Fruit fly (Drosophila melanogaster) whole organism, embryonic: Measurements from ENCODE around the gene CG13928.

ENCODE experiments used
- B-H1 ChIP-seq: fragments of 200-800 bp; sonication (Bioruptor generic); IDR thresholded peaks from 3 replicates; pipeline ENCODE4 v1.3.6; 2022; ENCODE audit warnings: missing biosample characterization, missing genetic modification characterization
- Bdp1 ChIP-seq: fragments of 200-800 bp; sonication (Bioruptor generic); optimal IDR thresholded peaks from 3 replicates; lab custom pipeline; 2016; ENCODE audit warnings: missing biosample characterization, missing genetic modification characterization
- CG10147 ChIP-seq: fragments of 200-800 bp; sonication (Bioruptor generic); optimal IDR thresholded peaks from 2 replicates; lab custom pipeline; 2019; ENCODE audit warnings: missing biosample characterization, mild to moderate bottlenecking, missing genetic modification characterization, moderate library complexity
- CG10209 ChIP-seq: fragments of 200-800 bp; sonication (Bioruptor generic); optimal IDR thresholded peaks from 3 replicates; lab custom pipeline; 2017; ENCODE audit warnings: missing biosample characterization, mild to moderate bottlenecking, missing genetic modification characterization, missing genetic modification reagents
- CG12104 ChIP-seq: fragments of 200-800 bp; sonication (Bioruptor generic); optimal IDR thresholded peaks from 3 replicates; lab custom pipeline; 2016; ENCODE audit warnings: missing biosample characterization, missing genetic modification characterization
- CG12391 ChIP-seq: fragments of 200-800 bp; sonication (Bioruptor generic); optimal IDR thresholded peaks from 3 replicates; lab custom pipeline; 2018; ENCODE audit warnings: missing biosample characterization, mild to moderate bottlenecking, missing genetic modification characterization, moderate library complexity
- CG13424 ChIP-seq: fragments of 200-800 bp; sonication (Bioruptor generic); optimal IDR thresholded peaks from 2 replicates; lab custom pipeline; 2019; ENCODE audit warnings: missing biosample characterization, mild to moderate bottlenecking, missing genetic modification characterization, moderate library complexity
- CG15514 ChIP-seq: fragments of 200-800 bp; sonication (Bioruptor generic); optimal IDR thresholded peaks from 3 replicates; lab custom pipeline; 2017; ENCODE audit warnings: missing biosample characterization, missing genetic modification characterization, mild to moderate bottlenecking, moderate library complexity, missing genetic modification reagents
- CG1603 ChIP-seq: fragments of 200-800 bp; sonication (Bioruptor generic); optimal IDR thresholded peaks from 2 replicates; lab custom pipeline; 2019; ENCODE audit warnings: missing biosample characterization, mild to moderate bottlenecking, missing genetic modification characterization, moderate library complexity
- CG17359 ChIP-seq: fragments of 200-800 bp; sonication (Bioruptor generic); optimal IDR thresholded peaks from 3 replicates; lab custom pipeline; 2018; ENCODE audit warnings: missing biosample characterization, mild to moderate bottlenecking, missing genetic modification characterization, moderate library complexity
- CG18764 ChIP-seq: fragments of 200-800 bp; sonication (Bioruptor generic); optimal IDR thresholded peaks from 3 replicates; lab custom pipeline; 2016; ENCODE audit warnings: missing biosample characterization, missing genetic modification characterization
- CG6791 ChIP-seq: fragments of 200-800 bp; sonication (Bioruptor generic); IDR thresholded peaks from 3 replicates; pipeline ENCODE4 v1.3.6; 2022; ENCODE audit warnings: missing biosample characterization, missing genetic modification characterization; ENCODE audit not compliant: partially characterized antibody
- CG7839 ChIP-seq: fragments of 200-800 bp; sonication (Bioruptor generic); optimal IDR thresholded peaks from 3 replicates; lab custom pipeline; 2018; ENCODE audit warnings: missing biosample characterization, mild to moderate bottlenecking, missing genetic modification characterization, moderate library complexity
- CG7987 ChIP-seq: fragments of 200-800 bp; sonication (Bioruptor generic); optimal IDR thresholded peaks from 2 replicates; lab custom pipeline; 2018; ENCODE audit warnings: missing biosample characterization, mild to moderate bottlenecking, missing genetic modification characterization, moderate library complexity
- CG8290 ChIP-seq, 3 experiments: fragments of 200-800 bp; sonication (Bioruptor generic); optimal IDR thresholded peaks; 2 replicates each; lab custom pipeline; 2016 to 2019; ENCODE audit warnings: missing biosample characterization in 3 of 3, missing genetic modification characterization in 3 of 3, mild to moderate bottlenecking in 2 of 3, moderate library complexity in 1 of 3
- CG9215 ChIP-seq: fragments of 200-800 bp; sonication (Bioruptor generic); IDR thresholded peaks from 2 replicates; pipeline ENCODE4 v1.3.6; 2022; ENCODE audit warnings: missing biosample characterization, missing genetic modification characterization
- CG9797 ChIP-seq: fragments of 200-800 bp; sonication (Bioruptor generic); optimal IDR thresholded peaks from 3 replicates; lab custom pipeline; 2018; ENCODE audit warnings: missing biosample characterization, mild to moderate bottlenecking, missing genetic modification characterization
- Chrac-16 ChIP-seq: fragments of 200-800 bp; sonication (Bioruptor generic); optimal IDR thresholded peaks from 3 replicates; lab custom pipeline; 2016; ENCODE audit warnings: missing biosample characterization, missing genetic modification characterization
- Dip3 ChIP-seq: fragments of 200-800 bp; sonication (Bioruptor generic); optimal IDR thresholded peaks from 3 replicates; lab custom pipeline; 2016; ENCODE audit warnings: missing biosample characterization, missing genetic modification characterization
- Doc3 ChIP-seq: fragments of 200-800 bp; sonication (Bioruptor generic); IDR thresholded peaks from 3 replicates; pipeline ENCODE4 v1.3.6; 2022; ENCODE audit warnings: missing biosample characterization, missing genetic modification characterization; ENCODE audit not compliant: partially characterized antibody
- Dp ChIP-seq: fragments of 200-800 bp; sonication (Bioruptor generic); optimal IDR thresholded peaks from 2 replicates; lab custom pipeline; 2018; ENCODE audit warnings: missing biosample characterization, mild to moderate bottlenecking, missing genetic modification characterization, moderate library complexity
- E2f2 ChIP-seq: fragments of 200-800 bp; sonication (Bioruptor generic); IDR thresholded peaks from 2 replicates; pipeline ENCODE4 v1.3.6; 2022; ENCODE audit warnings: missing biosample characterization, missing genetic modification characterization
- Eip74EF ChIP-seq, 2 experiments: fragments of 200-800 bp in 1 of 2; fragments of >200 bp in 1 of 2; sonication (Bioruptor generic) in 1 of 2; optimal IDR thresholded peaks; 2 replicates each; lab custom pipeline; 2017 to 2019; ENCODE audit warnings: missing biosample characterization in 2 of 2, missing genetic modification characterization in 2 of 2, mild to moderate bottlenecking in 1 of 2, moderate library complexity in 1 of 2
- Hmr ChIP-seq: fragments of 200-800 bp; sonication (Bioruptor generic); optimal IDR thresholded peaks from 3 replicates; lab custom pipeline; 2017; ENCODE audit warnings: mild to moderate bottlenecking, missing biosample characterization, missing genetic modification reagents, missing genetic modification characterization
- Hr51 ChIP-seq, 2 experiments: fragments of 200-800 bp; sonication (Bioruptor generic); optimal IDR thresholded peaks; 2 replicates in 1 of 2; 3 replicates in 1 of 2; lab custom pipeline; 2016 to 2018; ENCODE audit warnings: missing biosample characterization in 2 of 2, missing genetic modification characterization in 2 of 2, mild to moderate bottlenecking in 1 of 2, moderate library complexity in 1 of 2
- Max ChIP-seq: fragments of 200-800 bp; sonication (Bioruptor generic); optimal IDR thresholded peaks from 2 replicates; lab custom pipeline; 2016; ENCODE audit warnings: missing biosample characterization, mild to moderate bottlenecking, missing genetic modification characterization
- Med ChIP-seq: fragments of 200-800 bp; sonication (Bioruptor generic); peaks from one replicate; lab custom pipeline; 2016; ENCODE audit warnings: missing biosample characterization, missing genetic modification characterization, mild to moderate bottlenecking, inconsistent platforms, moderate library complexity
- NC2β ChIP-seq: fragments of 200-800 bp; sonication (Bioruptor generic); optimal IDR thresholded peaks from 2 replicates; lab custom pipeline; 2016; ENCODE audit warnings: missing biosample characterization, missing genetic modification characterization
- Neu2 ChIP-seq: fragments of 200-800 bp; sonication (Bioruptor generic); optimal IDR thresholded peaks from 3 replicates; lab custom pipeline; 2016; ENCODE audit warnings: missing biosample characterization, missing genetic modification characterization, borderline replicate concordance
- Optix ChIP-seq: fragments of 200-800 bp; sonication (Bioruptor generic); IDR thresholded peaks from 3 replicates; pipeline ENCODE4 v1.3.6; 2022; ENCODE audit warnings: missing biosample characterization, missing genetic modification characterization
- Tbp ChIP-seq: fragments of >200 bp; optimal IDR thresholded peaks from 2 replicates; lab custom pipeline; 2018; ENCODE audit warnings: missing biosample characterization, missing genetic modification characterization
- bab2 ChIP-seq: fragments of 200-800 bp; sonication (Bioruptor generic); optimal IDR thresholded peaks from 2 replicates; lab custom pipeline; 2016; ENCODE audit warnings: missing biosample characterization, missing genetic modification characterization
- bbx ChIP-seq: fragments of 200-800 bp; sonication (Bioruptor generic); IDR thresholded peaks from 2 replicates; pipeline ENCODE4 v1.3.6; 2022; ENCODE audit warnings: missing biosample characterization, missing genetic modification characterization; ENCODE audit not compliant: partially characterized antibody
- bowl ChIP-seq: fragments of 200-800 bp; sonication (Bioruptor generic); IDR thresholded peaks from 2 replicates; pipeline ENCODE4 v1.3.6; 2022; ENCODE audit warnings: missing biosample characterization, missing genetic modification characterization
- fd102C ChIP-seq: fragments of 200-800 bp; sonication (Bioruptor generic); optimal IDR thresholded peaks from 2 replicates; lab custom pipeline; 2018; ENCODE audit warnings: missing biosample characterization, mild to moderate bottlenecking, missing genetic modification characterization, moderate library complexity
- ham ChIP-seq: fragments of 200-800 bp; sonication (Bioruptor generic); IDR thresholded peaks from 2 replicates; pipeline ENCODE4 v1.3.6; 2022; ENCODE audit warnings: missing biosample characterization, missing genetic modification characterization
- inv ChIP-seq: fragments of 200-800 bp; sonication (Bioruptor generic); IDR thresholded peaks from 2 replicates; pipeline ENCODE4 v1.3.6; 2022; ENCODE audit warnings: missing biosample characterization, missing genetic modification characterization; ENCODE audit not compliant: partially characterized antibody
- kah ChIP-seq: fragments of 200-800 bp; sonication (Bioruptor generic); optimal IDR thresholded peaks from 2 replicates; lab custom pipeline; 2018; ENCODE audit warnings: missing biosample characterization, mild to moderate bottlenecking, missing genetic modification characterization
- prd ChIP-seq, 3 experiments: fragments of >200 bp in 2 of 3; fragments of 200-800 bp in 1 of 3; sonication (Bioruptor generic) in 1 of 3; optimal IDR thresholded peaks in 2 of 3; IDR thresholded peaks in 1 of 3; 2 replicates in 2 of 3; 3 replicates in 1 of 3; pipeline versions ENCODE4 v1.3.6 to Lab custom; 2017 to 2022; ENCODE audit warnings: missing biosample characterization in 1 of 3, missing genetic modification characterization in 1 of 3
- psq ChIP-seq: fragments of 200-800 bp; sonication (Bioruptor generic); optimal IDR thresholded peaks from 2 replicates; lab custom pipeline; 2017; ENCODE audit warnings: missing biosample characterization, missing genetic modification characterization
- seq ChIP-seq: fragments of 200-800 bp; sonication (Bioruptor generic); IDR thresholded peaks from 2 replicates; pipeline ENCODE4 v1.3.6; 2022; ENCODE audit warnings: missing biosample characterization, missing genetic modification characterization
- slou ChIP-seq: fragments of 200-800 bp; sonication (Bioruptor generic); optimal IDR thresholded peaks from 3 replicates; lab custom pipeline; 2016; ENCODE audit warnings: missing biosample characterization, missing genetic modification characterization
- slp2 ChIP-seq: fragments of 200-800 bp; sonication (Bioruptor generic); optimal IDR thresholded peaks from 2 replicates; lab custom pipeline; 2016; ENCODE audit warnings: missing biosample characterization, missing genetic modification characterization
- sob ChIP-seq: fragments of 200-800 bp; sonication (Bioruptor generic); IDR thresholded peaks from 2 replicates; pipeline ENCODE4 v1.3.6; 2022; ENCODE audit warnings: missing biosample characterization, missing genetic modification characterization
- sr ChIP-seq: fragments of 200-800 bp; sonication (Bioruptor generic); IDR thresholded peaks from 3 replicates; pipeline ENCODE4 v1.3.6; 2022; ENCODE audit warnings: missing biosample characterization, missing genetic modification characterization
- tx ChIP-seq: fragments of 200-800 bp; sonication (Bioruptor generic); optimal IDR thresholded peaks from 2 replicates; lab custom pipeline; 2016; ENCODE audit warnings: missing biosample characterization, missing genetic modification characterization
- unpg ChIP-seq: fragments of 200-800 bp; sonication (Bioruptor generic); optimal IDR thresholded peaks from 3 replicates; lab custom pipeline; 2018; ENCODE audit warnings: missing biosample characterization, mild to moderate bottlenecking, missing genetic modification characterization, moderate library complexity
- wor ChIP-seq: fragments of 200-800 bp; sonication (Bioruptor generic); IDR thresholded peaks from 2 replicates; pipeline ENCODE4 v1.3.6; 2022; ENCODE audit warnings: missing biosample characterization, missing genetic modification characterization
- zf30C ChIP-seq: fragments of 200-800 bp; sonication (Bioruptor generic); optimal IDR thresholded peaks from 3 replicates; lab custom pipeline; 2018; ENCODE audit warnings: missing biosample characterization, mild to moderate bottlenecking, missing genetic modification characterization

Gene CG13928

DNA sequence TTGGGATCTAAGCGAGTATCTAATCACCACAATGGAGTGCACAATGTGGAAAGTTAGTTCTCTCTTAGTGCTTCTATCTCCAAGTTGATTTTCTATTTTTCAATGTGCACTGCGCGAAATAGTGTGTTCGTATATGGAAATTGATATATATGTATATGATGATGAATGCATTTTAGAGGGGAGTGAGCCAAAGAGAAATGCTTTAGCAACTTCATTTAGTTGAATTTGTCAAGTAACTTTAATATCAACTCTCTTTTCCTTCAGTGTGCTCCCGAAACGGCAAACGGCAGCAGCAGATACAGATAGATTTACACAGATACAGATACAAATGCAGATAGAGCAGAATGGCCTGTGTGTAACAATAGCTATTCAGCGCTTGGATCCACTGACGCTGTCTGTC is 44.2 kb downstream of the CG13928 start (continued):
- TF ChIP-seq wor (GFP tag; lab: Robert Waterston, UW): no peak; the same call in 1 of the 2 replicates
- TF ChIP-seq E2f2 (GFP tag; lab: Robert Waterston, UW): no peak
- TF ChIP-seq Chrac-16 (GFP tag; lab: Kevin White, UChicago): peak; percentile 71
- peak; percentile 27 for TF ChIP-seq CG17359 (tag; lab: Kevin White, UChicago)
- peak; percentile 69 for TF ChIP-seq bab2
- no peak for TF ChIP-seq CG8290 (GFP tag; optimal IDR thresholded peaks at IDR 0.05; lab: Kevin White, UChicago)
- peak in 1 of 2 experiments; percentile 75 for TF ChIP-seq CG8290 (tag; optimal IDR thresholded peaks at IDR 0.05; lab: Kevin White, UChicago)
- TF ChIP-seq CG18764 (GFP tag; lab: Kevin White, UChicago): no peak
- no peak for TF ChIP-seq ham (GFP tag; lab: Robert Waterston, UW)
- peak; percentile 61 for TF ChIP-seq slp2
- TF ChIP-seq CG12104 (GFP tag; lab: Kevin White, UChicago): no peak
- peak; percentile 41 for TF ChIP-seq tx (GFP tag; lab: Kevin White, UChicago)
- TF ChIP-seq CG12391: peak; percentile 78
- peak; percentile 22; the same call in 1 of the 2 replicates for TF ChIP-seq seq (GFP tag; lab: Robert Waterston, UW)
- TF ChIP-seq Dip3: peak; percentile 25
- TF ChIP-seq prd (optimal IDR thresholded peaks at IDR 0.05; lab: Kevin White, UChicago): no peak
- TF ChIP-seq prd (GFP tag; IDR thresholded peaks at IDR 0.05; lab: Robert Waterston, UW): peak; percentile 86
- no peak for TF ChIP-seq kah (GFP tag; lab: Kevin White, UChicago)
- TF ChIP-seq CG7987 (GFP tag; lab: Kevin White, UChicago): no peak
- peak; percentile 36; the same call in 2 of the 3 replicates for TF ChIP-seq B-H1
- TF ChIP-seq Max (GFP tag; lab: Kevin White, UChicago): no peak
- no peak for TF ChIP-seq Neu2 (GFP tag; lab: Kevin White, UChicago)
- peak; percentile 57; the same call in 1 of the 2 replicates for TF ChIP-seq bowl (GFP tag; lab: Robert Waterston, UW)
- no peak for TF ChIP-seq Dp (GFP tag; lab: Kevin White, UChicago)
- no peak for TF ChIP-seq CG9215 (GFP tag; lab: Robert Waterston, UW)
- TF ChIP-seq Hmr (GFP tag; lab: Kevin White, UChicago): peak; percentile 7
- TF ChIP-seq CG15514 (GFP tag; lab: Kevin White, UChicago): no peak
- TF ChIP-seq CG10147 (GFP tag; lab: Kevin White, UChicago): no peak
- TF ChIP-seq sob: peak; percentile 55; the same call in 1 of the 2 replicates
- peak; percentile 65; the same call in 2 of the 3 replicates for TF ChIP-seq Optix (GFP tag; lab: Robert Waterston, UW)
- TF ChIP-seq Med (GFP tag; lab: Kevin White, UChicago): peak; percentile 93
- no peak for TF ChIP-seq sr (GFP tag; lab: Robert Waterston, UW)
- peak; percentile 46 for TF ChIP-seq CG13424 (tag; lab: Kevin White, UChicago)
- peak; percentile 22 for TF ChIP-seq zf30C (GFP tag; lab: Kevin White, UChicago)
- TF ChIP-seq Eip74EF (GFP tag; optimal IDR thresholded peaks at IDR 0.05; lab: Kevin White, UChicago): peak in 1 of 2 experiments; percentile 46
- peak; percentile 41 to 71 for TF ChIP-seq Hr51 (GFP tag; optimal IDR thresholded peaks at IDR 0.05; lab: Kevin White, UChicago)
- no peak for TF ChIP-seq fd102C (GFP tag; lab: Kevin White, UChicago)
- TF ChIP-seq psq (GFP tag; lab: Kevin White, UChicago): peak; percentile 22
- TF ChIP-seq CG7839 (tag; lab: Kevin White, UChicago): peak; percentile 72
- no peak for TF ChIP-seq slou (GFP tag; lab: Kevin White, UChicago)
- no peak for TF ChIP-seq Doc3
- no peak for TF ChIP-seq bbx
- no peak for TF ChIP-seq inv (GFP tag; lab: Robert Waterston, UW)
- peak; percentile 69 for TF ChIP-seq CG10209 (GFP tag; lab: Kevin White, UChicago)
- TF ChIP-seq CG6791 (GFP tag; lab: Robert Waterston, UW): no peak
- no peak for TF ChIP-seq Tbp (GFP tag; lab: Kevin White, UChicago)
- peak; percentile 84 for TF ChIP-seq CG1603 (tag; lab: Kevin White, UChicago)
- TF ChIP-seq unpg (GFP tag; lab: Kevin White, UChicago): peak; percentile 68
- no peak for TF ChIP-seq CG9797 (GFP tag; lab: Kevin White, UChicago)
- TF ChIP-seq Bdp1 (GFP tag; lab: Kevin White, UChicago): peak; percentile 17
- TF ChIP-seq NC2β (GFP tag; lab: Kevin White, UChicago): peak; percentile 64
